Worm (Caenorhabditis elegans): ENCODE data around the gene T24C12.3.

Gene T24C12.3

DNA sequence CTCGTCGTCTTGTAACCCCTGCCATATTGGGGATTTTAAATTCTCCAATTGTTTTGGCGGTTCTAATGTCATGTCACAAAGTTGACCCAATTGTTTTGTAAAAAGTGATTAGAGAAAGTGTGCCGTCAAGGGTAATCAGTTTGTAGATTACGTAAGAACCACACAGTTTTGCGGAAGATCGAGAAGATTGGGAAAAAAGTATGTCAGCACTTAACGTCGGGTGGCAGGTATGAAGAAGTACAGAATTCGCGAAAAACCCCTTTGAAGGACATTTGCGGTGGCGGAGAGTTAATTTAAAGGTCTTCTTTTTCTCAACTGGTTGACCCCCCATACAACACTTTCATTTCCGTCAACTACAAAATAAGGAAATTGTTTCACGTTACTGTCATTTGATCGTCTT lies 4.7 kb upstream of the T24C12.3 start (continued):
- no peak for TF ChIP-seq daf-12 (tag; optimal IDR thresholded peaks at IDR 0.05)

- TF ChIP-seq mml-1 (tag; optimal IDR thresholded peaks at IDR 0.05), result no peak
- no peak for TF ChIP-seq unc-62 (GFP tag; optimal IDR thresholded peaks at IDR 0.05)
- no peak for TF ChIP-seq elt-3 (tag; optimal IDR thresholded peaks at IDR 0.05)
- TF ChIP-seq hmg-11 (tag; optimal IDR thresholded peaks at IDR 0.05), result no peak
- no peak for TF ChIP-seq lsy-12 (tag; optimal IDR thresholded peaks at IDR 0.05)
- no peak for TF ChIP-seq nhr-28 (tag; optimal IDR thresholded peaks at IDR 0.05)
- no peak for TF ChIP-seq aly-2 (tag; optimal IDR thresholded peaks at IDR 0.05)
- TF ChIP-seq nhr-43 (tag; optimal IDR thresholded peaks at IDR 0.05; ENCODE audit: poor library complexity, severe bottlenecking), result no peak
- no peak for TF ChIP-seq egl-5 (tag; optimal IDR thresholded peaks at IDR 0.05)
- no peak for TF ChIP-seq egl-27 (tag; optimal IDR thresholded peaks at IDR 0.05)
Measured at ce11 chrX:2204963-2205362, 1.3 kb upstream of the T24C12.3 start, which contains the start of gene T24C12.4. TSS of gene T24C12.4 (minus strand) at chrX:2205063.

ce11 chrX:2199140-2199539 lies 4.6 kb downstream of the T24C12.3 start, which contains the start of gene T24C12.1:
TSS of gene T24C12.1 (plus strand) at chrX:2199440.
- no peak for TF ChIP-seq ceh-28 (tag; optimal IDR thresholded peaks at IDR 0.05)
- no peak for TF ChIP-seq pqm-1 (tag; optimal IDR thresholded peaks at IDR 0.05)

- TF ChIP-seq egl-27 (tag; optimal IDR thresholded peaks at IDR 0.05), result no peak
- TF ChIP-seq ZK546.5 (tag; optimal IDR thresholded peaks at IDR 0.05), result no peak
- no peak for TF ChIP-seq lsy-12 (tag; optimal IDR thresholded peaks at IDR 0.05)
- TF ChIP-seq unc-62 (GFP tag; optimal IDR thresholded peaks at IDR 0.05), result no peak
- TF ChIP-seq aly-2 (tag; optimal IDR thresholded peaks at IDR 0.05), result no peak
- no peak for TF ChIP-seq mdl-1 (tag; optimal IDR thresholded peaks at IDR 0.05)
- TF ChIP-seq nhr-67 (tag; optimal IDR thresholded peaks at IDR 0.05), result no peak
- TF ChIP-seq sea-2 (GFP tag; optimal IDR thresholded peaks at IDR 0.05), result no peak
- TF ChIP-seq ceh-9 (tag; optimal IDR thresholded peaks at IDR 0.05), result no peak
- no peak for TF ChIP-seq nhr-76 (tag; optimal IDR thresholded peaks at IDR 0.05)
- TF ChIP-seq nhr-23 (tag; optimal IDR thresholded peaks at IDR 0.05), result no peak
- no peak for TF ChIP-seq fkh-10 (GFP tag; optimal IDR thresholded peaks at IDR 0.05)
- TF ChIP-seq egl-5 (tag; optimal IDR thresholded peaks at IDR 0.05), result no peak
- TF ChIP-seq ceh-82 (tag; optimal IDR thresholded peaks at IDR 0.05), result no peak
- TF ChIP-seq pqm-1 (tag; optimal IDR thresholded peaks at IDR 0.05), result no peak
- TF ChIP-seq snpc-4 (tag; optimal IDR thresholded peaks at IDR 0.05), result no peak
- TF ChIP-seq ztf-11 (tag; optimal IDR thresholded peaks at IDR 0.05), result no peak
- no peak for TF ChIP-seq nhr-11 (tag; optimal IDR thresholded peaks at IDR 0.05)
Measured at ce11 chrX:2197444-2197843, 6.2 kb downstream of the T24C12.3 start.

- no peak for TF ChIP-seq pqm-1 (tag; optimal IDR thresholded peaks at IDR 0.05)
- no peak for TF ChIP-seq ama-1 (optimal IDR thresholded peaks at IDR 0.05)
- TF ChIP-seq hmg-11 (tag; optimal IDR thresholded peaks at IDR 0.05), result no peak
- no peak for TF ChIP-seq ceh-28 (tag; optimal IDR thresholded peaks at IDR 0.05)
- peak; percentile 77 for TF ChIP-seq fkh-10 (GFP tag; optimal IDR thresholded peaks at IDR 0.05)
- no peak for TF ChIP-seq nhr-76 (tag; optimal IDR thresholded peaks at IDR 0.05)
- TF ChIP-seq nfya-1 (tag; optimal IDR thresholded peaks at IDR 0.05; ENCODE audit: insufficient read depth), result no peak
- no peak for TF ChIP-seq tbx-2 (tag; optimal IDR thresholded peaks at IDR 0.05)
- TF ChIP-seq nhr-23 (tag; optimal IDR thresholded peaks at IDR 0.05), result no peak
- TF ChIP-seq pha-4 (tag; optimal IDR thresholded peaks at IDR 0.05), result peak; percentile 45
- no peak for TF ChIP-seq skn-1 (tag; optimal IDR thresholded peaks at IDR 0.05)
Measured at ce11 chrX:2191925-2192554, 11.7 kb downstream of the T24C12.3 start, which contains the start of gene gap-1. TSS of gene gap-1 (plus strand) at chrX:2192504.

ce11 chrX:2190740-2191139 lies 13.0 kb downstream of the T24C12.3 start:
- TF ChIP-seq fkh-10 (GFP tag; optimal IDR thresholded peaks at IDR 0.05) (no peak), nhr-76 (tag; optimal IDR thresholded peaks at IDR 0.05) (no peak), nfya-1 (tag; optimal IDR thresholded peaks at IDR 0.05; ENCODE audit: insufficient read depth) (no peak), egl-27 (tag; optimal IDR thresholded peaks at IDR 0.05) (no peak), ama-1 (optimal IDR thresholded peaks at IDR 0.05) (no peak), nhr-67 (tag; optimal IDR thresholded peaks at IDR 0.05) (no peak), egl-5 (tag; optimal IDR thresholded peaks at IDR 0.05) (no peak), eor-1 (tag; optimal IDR thresholded peaks at IDR 0.05) (no peak), ztf-11 (tag; optimal IDR thresholded peaks at IDR 0.05) (no peak), elt-3 (tag; optimal IDR thresholded peaks at IDR 0.05) (no peak), nhr-23 (tag; optimal IDR thresholded peaks at IDR 0.05) (no peak), lin-15B (tag; optimal IDR thresholded peaks at IDR 0.05) (no peak), ceh-16 (tag; optimal IDR thresholded peaks at IDR 0.05) (no peak), nhr-43 (tag; optimal IDR thresholded peaks at IDR 0.05; ENCODE audit: poor library complexity, severe bottlenecking) (no peak), ceh-82 (tag; optimal IDR thresholded peaks at IDR 0.05) (no peak), lin-39 (tag; optimal IDR thresholded peaks at IDR 0.05) (no peak), mml-1 (tag; optimal IDR thresholded peaks at IDR 0.05) (no peak), elt-1 (tag; optimal IDR thresholded peaks at IDR 0.05) (no peak), unc-39 (tag; optimal IDR thresholded peaks at IDR 0.05) (no peak), R02D3.7 (tag; optimal IDR thresholded peaks at IDR 0.05) (no peak)

Data from whole organism, L3 larva.